Fruit fly (Drosophila melanogaster) whole organism, embryonic: ENCODE measurements around the gene nop5.
A peak's percentile ranks its signal among the peaks of the same experiment; 100 is the strongest.

Source experiments
- ATbp ChIP-seq: fragments of 200-800 bp; sonication (Bioruptor generic); optimal IDR thresholded peaks from 2 replicates; lab custom pipeline; 2017; ENCODE audit warnings: missing biosample characterization, mild to moderate bottlenecking, missing genetic modification characterization, missing genetic modification reagents
- Atf3 ChIP-seq: fragments of 200-800 bp; sonication (Bioruptor generic); optimal IDR thresholded peaks from 3 replicates; lab custom pipeline; 2016; ENCODE audit warnings: missing biosample characterization, missing genetic modification characterization
- CG12155 ChIP-seq: fragments of 200-800 bp; sonication (Bioruptor generic); optimal IDR thresholded peaks from 3 replicates; lab custom pipeline; 2016; ENCODE audit warnings: missing biosample characterization, missing genetic modification characterization
- CG12391 ChIP-seq: fragments of 200-800 bp; sonication (Bioruptor generic); optimal IDR thresholded peaks from 3 replicates; lab custom pipeline; 2018; ENCODE audit warnings: missing biosample characterization, mild to moderate bottlenecking, missing genetic modification characterization, moderate library complexity
- CG13775 ChIP-seq: fragments of 200-800 bp; sonication (Bioruptor generic); optimal IDR thresholded peaks from 3 replicates; lab custom pipeline; 2017; ENCODE audit warnings: missing biosample characterization, mild to moderate bottlenecking, missing genetic modification characterization
- CG14860 ChIP-seq: fragments of 200-800 bp; sonication (Bioruptor generic); IDR thresholded peaks from 3 replicates; pipeline ENCODE4 v1.3.6; 2022; ENCODE audit warnings: missing biosample characterization, missing genetic modification characterization; ENCODE audit not compliant: partially characterized antibody
- CG1529 ChIP-seq: fragments of 200-800 bp; sonication (Bioruptor generic); optimal IDR thresholded peaks from 3 replicates; lab custom pipeline; 2018; ENCODE audit warnings: missing biosample characterization, missing genetic modification characterization
- CG15479 ChIP-seq: fragments of 200-800 bp; sonication (Bioruptor generic); optimal IDR thresholded peaks from 3 replicates; lab custom pipeline; 2019; ENCODE audit warnings: missing biosample characterization, mild to moderate bottlenecking, missing genetic modification characterization, moderate library complexity
- CG16815 ChIP-seq: fragments of 200-800 bp; sonication (Bioruptor generic); optimal IDR thresholded peaks from 3 replicates; lab custom pipeline; 2017; ENCODE audit warnings: missing biosample characterization, mild to moderate bottlenecking, missing genetic modification characterization
- CG17568 ChIP-seq: fragments of 200-800 bp; sonication (Bioruptor generic); optimal IDR thresholded peaks from 2 replicates; lab custom pipeline; 2018; ENCODE audit warnings: missing biosample characterization, mild to moderate bottlenecking, missing genetic modification characterization, moderate library complexity
- CG2678 ChIP-seq: fragments of 200-800 bp; sonication (Bioruptor generic); optimal IDR thresholded peaks from 3 replicates; lab custom pipeline; 2019; ENCODE audit warnings: missing biosample characterization, mild to moderate bottlenecking, missing genetic modification characterization, moderate library complexity
- CG32767 ChIP-seq: fragments of 200-800 bp; sonication (Bioruptor generic); IDR thresholded peaks from 2 replicates; pipeline ENCODE4 v1.3.6; 2022; ENCODE audit warnings: missing biosample characterization, missing genetic modification characterization
- CG3726 ChIP-seq: fragments of 200-800 bp; sonication (Bioruptor generic); IDR thresholded peaks from 3 replicates; pipeline ENCODE4, ENCODE4 v1.3.6; 2022; ENCODE audit warnings: missing biosample characterization, missing genetic modification characterization
- CG4424 ChIP-seq: fragments of 200-800 bp; sonication (Bioruptor generic); optimal IDR thresholded peaks from 3 replicates; lab custom pipeline; 2016; ENCODE audit warnings: missing biosample characterization, missing genetic modification characterization
- CG4707 ChIP-seq: fragments of 200-800 bp; sonication (Bioruptor generic); optimal IDR thresholded peaks from 2 replicates; lab custom pipeline; 2018; ENCODE audit warnings: missing biosample characterization, mild to moderate bottlenecking, missing genetic modification characterization, moderate library complexity
- CG6654 ChIP-seq: fragments of 200-800 bp; sonication (Bioruptor generic); optimal IDR thresholded peaks from 2 replicates; lab custom pipeline; 2017; ENCODE audit warnings: missing biosample characterization, mild to moderate bottlenecking, missing genetic modification characterization
- CG7987 ChIP-seq: fragments of 200-800 bp; sonication (Bioruptor generic); optimal IDR thresholded peaks from 2 replicates; lab custom pipeline; 2018; ENCODE audit warnings: missing biosample characterization, mild to moderate bottlenecking, missing genetic modification characterization, moderate library complexity
- CG8290 ChIP-seq, 3 experiments: fragments of 200-800 bp; sonication (Bioruptor generic); optimal IDR thresholded peaks; 2 replicates each; lab custom pipeline; 2016 to 2019; ENCODE audit warnings: missing biosample characterization in 3 of 3, missing genetic modification characterization in 3 of 3, mild to moderate bottlenecking in 2 of 3, moderate library complexity in 1 of 3
- CG9609 ChIP-seq: fragments of 200-800 bp; sonication (Bioruptor generic); optimal IDR thresholded peaks from 3 replicates; lab custom pipeline; 2016; ENCODE audit warnings: missing biosample characterization, missing genetic modification characterization
- CTCF ChIP-seq: fragments of 200-800 bp; sonication (Bioruptor generic); optimal IDR thresholded peaks from 2 replicates; lab custom pipeline; 2017; ENCODE audit warnings: missing biosample characterization, mild to moderate bottlenecking, missing genetic modification characterization, moderate library complexity
- Drgx ChIP-seq: fragments of 200-800 bp; sonication (Bioruptor generic); IDR thresholded peaks from 2 replicates; pipeline ENCODE4 v1.3.6; 2022; ENCODE audit warnings: missing biosample characterization, missing genetic modification characterization
- Lim3 ChIP-seq: fragments of 200-800 bp; sonication (Bioruptor generic); IDR thresholded peaks from 2 replicates; pipeline ENCODE4 v1.3.6; 2022; ENCODE audit warnings: missing biosample characterization, missing genetic modification characterization
- MBD-R2 ChIP-seq: fragments of 200-800 bp; sonication (Bioruptor generic); IDR thresholded peaks from 2 replicates; pipeline ENCODE4 v1.3.6; 2022; ENCODE audit warnings: missing biosample characterization, missing genetic modification characterization
- Nf-YC ChIP-seq: fragments of 200-800 bp; optimal IDR thresholded peaks from 3 replicates; lab custom pipeline; 2019; ENCODE audit warnings: missing biosample characterization, mild to moderate bottlenecking, missing genetic modification characterization, moderate library complexity
- Usf ChIP-seq: fragments of 200-800 bp; sonication (Bioruptor generic); optimal IDR thresholded peaks from 2 replicates; lab custom pipeline; 2017; ENCODE audit warnings: missing genotype, missing biosample characterization, missing genetic modification characterization
- amos ChIP-seq: fragments of 200-800 bp; sonication (Bioruptor generic); IDR thresholded peaks from 2 replicates; pipeline ENCODE4 v1.3.6; 2022; ENCODE audit warnings: missing biosample characterization, missing genetic modification characterization; ENCODE audit not compliant: partially characterized antibody
- ap ChIP-seq: fragments of 200-800 bp; sonication (Bioruptor generic); IDR thresholded peaks from 2 replicates; pipeline ENCODE4 v1.3.6; 2022; ENCODE audit warnings: missing biosample characterization, missing genetic modification characterization
- ato ChIP-seq: fragments of 200-800 bp; sonication (Bioruptor generic); IDR thresholded peaks from 2 replicates; pipeline ENCODE4 v1.3.6; 2022; ENCODE audit warnings: missing biosample characterization, missing genetic modification characterization; ENCODE audit not compliant: partially characterized antibody
- bigmax ChIP-seq: fragments of 200-800 bp; sonication (Bioruptor generic); optimal IDR thresholded peaks from 2 replicates; lab custom pipeline; 2018; ENCODE audit warnings: missing biosample characterization, mild to moderate bottlenecking, missing genetic modification characterization
- cas ChIP-seq: fragments of 200-800 bp; sonication (Bioruptor generic); IDR thresholded peaks from 2 replicates; pipeline ENCODE4 v1.3.6; 2022; ENCODE audit warnings: missing biosample characterization, missing genetic modification characterization
- cg ChIP-seq: fragments of 200-800 bp; sonication (Bioruptor generic); optimal IDR thresholded peaks from 3 replicates; lab custom pipeline; 2019; ENCODE audit warnings: missing biosample characterization, mild to moderate bottlenecking, missing genetic modification characterization, moderate library complexity
- crc ChIP-seq: fragments of 200-800 bp; sonication (Bioruptor generic); optimal IDR thresholded peaks from 2 replicates; lab custom pipeline; 2016; ENCODE audit warnings: missing biosample characterization, missing genetic modification characterization
- dati ChIP-seq: fragments of 200-800 bp; sonication (Bioruptor generic); IDR thresholded peaks from 2 replicates; pipeline ENCODE4 v1.3.6; 2022; ENCODE audit warnings: missing biosample characterization, missing genetic modification characterization
- fd64A ChIP-seq: fragments of 200-800 bp; sonication (Bioruptor generic); optimal IDR thresholded peaks from 3 replicates; lab custom pipeline; 2018; ENCODE audit warnings: missing biosample characterization, mild to moderate bottlenecking, missing genetic modification characterization
- fd96Cb ChIP-seq: fragments of 200-800 bp; sonication (Bioruptor generic); optimal IDR thresholded peaks from 2 replicates; lab custom pipeline; 2018; ENCODE audit warnings: missing biosample characterization, mild to moderate bottlenecking, missing genetic modification characterization, moderate library complexity
- fu2 ChIP-seq: fragments of 200-800 bp; sonication (Bioruptor generic); optimal IDR thresholded peaks from 2 replicates; lab custom pipeline; 2016; ENCODE audit warnings: missing biosample characterization, missing genetic modification characterization
- gcm2 ChIP-seq: fragments of 200-800 bp; sonication (Bioruptor generic); optimal IDR thresholded peaks from 2 replicates; lab custom pipeline; 2016; ENCODE audit warnings: missing biosample characterization, missing genetic modification characterization
- gsb-n ChIP-seq: fragments of 200-800 bp; sonication (Bioruptor generic); optimal IDR thresholded peaks from 3 replicates; lab custom pipeline; 2018; ENCODE audit warnings: missing biosample characterization, mild to moderate bottlenecking, missing genetic modification characterization
- jing ChIP-seq: fragments of 200-800 bp; sonication (Bioruptor generic); optimal IDR thresholded peaks from 2 replicates; lab custom pipeline; 2018; ENCODE audit warnings: missing biosample characterization, mild to moderate bottlenecking, missing genetic modification characterization
- jumu ChIP-seq: fragments of 200-800 bp; sonication (Bioruptor generic); optimal IDR thresholded peaks from 3 replicates; lab custom pipeline; 2016; ENCODE audit warnings: missing biosample characterization, missing genetic modification characterization
- klu ChIP-seq: fragments of 200-800 bp; sonication (Bioruptor generic); IDR thresholded peaks from 2 replicates; pipeline ENCODE4 v1.3.6; 2022; ENCODE audit warnings: missing biosample characterization, missing genetic modification characterization
- lbe ChIP-seq: fragments of 200-800 bp; sonication (Bioruptor generic); optimal IDR thresholded peaks from 2 replicates; lab custom pipeline; 2016; ENCODE audit warnings: missing biosample characterization, mild to moderate bottlenecking, missing genetic modification characterization
- mld ChIP-seq: fragments of 200-800 bp; sonication (Bioruptor generic); IDR thresholded peaks from 3 replicates; pipeline ENCODE4 v1.3.6; 2022; ENCODE audit warnings: missing biosample characterization, missing genetic modification characterization; ENCODE audit not compliant: partially characterized antibody
- ranshi ChIP-seq: fragments of 200-800 bp; sonication (Bioruptor generic); IDR thresholded peaks from 2 replicates; pipeline ENCODE4 v1.3.6; 2022; ENCODE audit warnings: missing biosample characterization, missing genetic modification characterization
- repo ChIP-seq: fragments of 200-800 bp; sonication (Bioruptor generic); optimal IDR thresholded peaks from 2 replicates; lab custom pipeline; 2016; ENCODE audit warnings: missing biosample characterization, missing genetic modification characterization
- run ChIP-seq: fragments of 200-800 bp; sonication (Bioruptor generic); optimal IDR thresholded peaks from 3 replicates; lab custom pipeline; 2018; ENCODE audit warnings: missing biosample characterization, mild to moderate bottlenecking, missing genetic modification characterization
- sim ChIP-seq: fragments of 200-800 bp; sonication (Bioruptor generic); IDR thresholded peaks from 2 replicates; pipeline ENCODE4 v1.3.6; 2022; ENCODE audit warnings: missing biosample characterization, missing genetic modification characterization
- stwl ChIP-seq: fragments of 200-800 bp; sonication (Bioruptor generic); optimal IDR thresholded peaks from 3 replicates; lab custom pipeline; 2018; ENCODE audit warnings: missing biosample characterization, mild to moderate bottlenecking, missing genetic modification characterization, moderate library complexity
- toy ChIP-seq: fragments of 200-800 bp; sonication (Bioruptor generic); IDR thresholded peaks from 2 replicates; pipeline ENCODE4 v1.3.6; 2022; ENCODE audit warnings: missing biosample characterization, missing genetic modification characterization
- unpg ChIP-seq: fragments of 200-800 bp; sonication (Bioruptor generic); optimal IDR thresholded peaks from 3 replicates; lab custom pipeline; 2018; ENCODE audit warnings: missing biosample characterization, mild to moderate bottlenecking, missing genetic modification characterization, moderate library complexity
- z ChIP-seq: fragments of 200-800 bp; sonication (Bioruptor generic); IDR thresholded peaks from 3 replicates; pipeline ENCODE4 v1.3.6; 2022; ENCODE audit warnings: missing biosample characterization, missing genetic modification characterization

The nop5 gene

DNA sequence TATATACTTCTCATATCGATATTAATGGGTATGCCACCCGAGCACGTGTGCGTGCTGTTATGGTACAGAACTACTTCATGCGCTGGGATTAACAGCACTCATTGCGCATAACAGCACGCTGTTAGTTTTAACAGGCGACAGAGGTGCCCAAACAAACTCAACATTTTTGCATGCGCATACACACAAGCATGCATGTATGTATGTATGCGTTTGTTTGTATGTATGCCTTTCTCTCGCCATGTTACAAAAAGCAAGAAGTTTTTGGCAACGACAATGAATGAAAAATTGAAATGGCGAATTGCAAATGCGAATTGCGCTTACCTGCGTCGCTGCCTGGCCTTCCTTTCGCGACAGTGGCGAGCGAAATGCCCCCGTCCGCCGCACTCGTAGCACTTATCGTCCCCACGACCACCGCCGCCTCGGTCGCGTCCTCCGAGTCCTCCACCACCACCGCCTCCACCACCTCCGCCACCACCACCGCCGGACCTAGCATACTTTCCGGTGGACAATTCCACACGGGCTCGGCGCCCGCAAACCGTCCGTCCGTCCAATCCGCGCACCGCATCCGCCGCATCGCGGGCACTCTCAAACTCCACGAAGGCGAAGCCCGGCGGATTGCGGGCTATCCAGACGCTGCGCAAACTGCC is 783 bp upstream of the nop5 start (continued):
- TF ChIP-seq amos (GFP tag; lab: Robert Waterston, UW) (no peak), CG9609 (GFP tag; lab: Kevin White, UChicago) (no peak), CG4707 (GFP tag; lab: Kevin White, UChicago) (no peak), CG17568 (GFP tag; lab: Kevin White, UChicago) (no peak), run (tag; lab: Kevin White, UChicago) (no peak), unpg (GFP tag; lab: Kevin White, UChicago) (no peak), Atf3 (GFP tag; lab: Kevin White, UChicago) (no peak), CTCF (no peak), CG1529 (GFP tag; lab: Kevin White, UChicago) (no peak), fu2 (GFP tag; lab: Kevin White, UChicago) (no peak), CG4424 (GFP tag; lab: Kevin White, UChicago) (no peak), crc (GFP tag; lab: Kevin White, UChicago) (no peak), ap (GFP tag; lab: Robert Waterston, UW) (no peak), klu (GFP tag; lab: Robert Waterston, UW) (no peak), CG32767 (GFP tag; lab: Robert Waterston, UW) (peak; percentile 63; the same call in 1 of the 2 replicates), toy (GFP tag; lab: Robert Waterston, UW) (no peak), stwl (tag; lab: Kevin White, UChicago) (no peak), CG13775 (GFP tag; lab: Kevin White, UChicago) (no peak), lbe (GFP tag; lab: Kevin White, UChicago) (peak; percentile 11), repo (GFP tag; lab: Kevin White, UChicago) (no peak), sim (GFP tag; lab: Robert Waterston, UW) (no peak), Lim3 (GFP tag; lab: Robert Waterston, UW) (no peak), cas (GFP tag; lab: Robert Waterston, UW) (no peak), cg (GFP tag; lab: Kevin White, UChicago) (peak; percentile 95), CG15479 (peak; percentile 63), gsb-n (tag; lab: Kevin White, UChicago) (no peak), Nf-YC (tag; lab: Kevin White, UChicago) (peak; percentile 54), CG6654 (no peak), CG12155 (GFP tag; lab: Kevin White, UChicago) (no peak), mld (GFP tag; lab: Robert Waterston, UW) (0 out of 3 replicates have a peak, but pooled peaks have one; percentile 33), fd64A (GFP tag; lab: Kevin White, UChicago) (no peak), CG14860 (GFP tag; lab: Robert Waterston, UW) (no peak), fd96Cb (tag; lab: Kevin White, UChicago) (no peak), ranshi (no peak), CG3726 (GFP tag; lab: Robert Waterston, UW) (no peak), jumu (GFP tag; lab: Kevin White, UChicago) (no peak), Usf (no peak), CG16815 (GFP tag; lab: Kevin White, UChicago) (no peak), dati (GFP tag; lab: Robert Waterston, UW) (no peak), CG8290 (GFP tag; optimal IDR thresholded peaks at IDR 0.05; lab: Kevin White, UChicago) (no peak), CG8290 (tag; optimal IDR thresholded peaks at IDR 0.05; lab: Kevin White, UChicago) (no peak), CG12391 (tag; lab: Kevin White, UChicago) (peak; percentile 27), CG7987 (GFP tag; lab: Kevin White, UChicago) (peak; percentile 4), bigmax (GFP tag; lab: Kevin White, UChicago) (peak; percentile 68), CG2678 (tag; lab: Kevin White, UChicago) (peak; percentile 39), ato (GFP tag; lab: Robert Waterston, UW) (no peak), MBD-R2 (GFP tag; lab: Robert Waterston, UW) (peak; percentile 43), z (GFP tag; lab: Robert Waterston, UW) (no peak), jing (no peak), Drgx (GFP tag; lab: Robert Waterston, UW) (no peak), gcm2 (no peak), ATbp (GFP tag; lab: Kevin White, UChicago) (no peak)
